Fruit fly (Drosophila melanogaster) ovary, adult (tissue): Measurements from ENCODE around the gene rictor.

Source experiments
- CG17801 ChIP-seq: fragments of 200-800 bp; optimal IDR thresholded peaks from 2 replicates; lab custom pipeline; 2019; ENCODE audit warnings: missing biosample characterization, mild to moderate bottlenecking, missing genetic modification characterization, moderate library complexity; ENCODE audit not compliant: partially characterized antibody

rictor gene

dm6 chrX:19261071-19261470 is at the start of gene rictor:
TSS of gene rictor (minus strand) at chrX:19261240.
- no peak for TF ChIP-seq CG17801 (GFP tag; lab: Kevin White, UChicago)

DNA sequence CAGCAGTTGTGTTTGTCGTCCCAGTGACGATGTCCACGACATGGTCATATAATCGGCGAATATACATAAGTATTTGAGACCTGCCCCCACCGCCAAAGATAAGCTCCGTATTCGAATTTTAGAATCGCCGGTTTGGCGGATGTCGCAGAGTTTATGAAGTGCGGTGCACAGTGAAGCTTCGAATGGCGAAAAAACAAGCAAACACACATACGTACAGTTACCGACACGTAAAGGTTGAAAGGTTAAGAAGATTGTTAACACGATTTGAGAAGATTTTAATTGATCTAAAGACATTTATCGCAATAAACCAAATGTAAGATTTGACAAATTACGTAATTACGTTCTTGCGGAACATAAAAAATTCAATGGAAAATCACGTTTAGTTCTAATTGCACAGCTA is 48.6 kb upstream of the rictor start:
- TF ChIP-seq CG17801 (GFP tag; lab: Kevin White, UChicago), result no peak

dm6 chrX:19307810-19308456 is 46.9 kb upstream of the rictor start, which contains the start of gene CG8051:
TSS of gene CG8051 (minus strand) at chrX:19307925.
- TF ChIP-seq CG17801 (GFP tag; lab: Kevin White, UChicago), result no peak

- peak; percentile 9 for TF ChIP-seq CG17801 (GFP tag; lab: Kevin White, UChicago)
Measured at dm6 chrX:19306531-19306930, 45.5 kb upstream of the rictor start.

DNA sequence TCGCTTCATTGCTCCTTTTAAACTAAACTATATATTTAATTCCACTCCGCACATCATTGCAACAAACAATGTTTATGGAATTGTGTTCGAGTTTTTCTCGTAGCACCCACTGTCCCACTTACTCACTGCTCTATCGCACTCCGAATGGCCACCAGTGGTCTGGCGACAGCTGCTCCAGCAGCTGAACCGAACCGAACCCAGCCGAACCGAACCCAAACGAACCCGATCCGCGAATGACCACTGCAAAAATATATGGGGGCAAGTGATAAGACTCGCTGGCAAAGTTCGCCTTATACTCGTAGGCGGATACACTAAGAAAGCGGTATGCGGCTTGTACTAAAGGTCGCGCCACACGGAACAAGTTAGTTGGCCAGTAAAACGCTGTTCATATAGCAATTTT is 44.1 kb upstream of the rictor start:
- TF ChIP-seq CG17801 (GFP tag; lab: Kevin White, UChicago), result no peak

- TF ChIP-seq CG17801 (GFP tag; lab: Kevin White, UChicago), result no peak
Measured at dm6 chrX:19299367-19299766, 38.3 kb upstream of the rictor start.

dm6 chrX:19298785-19299114 is 37.7 kb upstream of the rictor start:
- TF ChIP-seq CG17801 (GFP tag; lab: Kevin White, UChicago), result peak; percentile 55

DNA sequence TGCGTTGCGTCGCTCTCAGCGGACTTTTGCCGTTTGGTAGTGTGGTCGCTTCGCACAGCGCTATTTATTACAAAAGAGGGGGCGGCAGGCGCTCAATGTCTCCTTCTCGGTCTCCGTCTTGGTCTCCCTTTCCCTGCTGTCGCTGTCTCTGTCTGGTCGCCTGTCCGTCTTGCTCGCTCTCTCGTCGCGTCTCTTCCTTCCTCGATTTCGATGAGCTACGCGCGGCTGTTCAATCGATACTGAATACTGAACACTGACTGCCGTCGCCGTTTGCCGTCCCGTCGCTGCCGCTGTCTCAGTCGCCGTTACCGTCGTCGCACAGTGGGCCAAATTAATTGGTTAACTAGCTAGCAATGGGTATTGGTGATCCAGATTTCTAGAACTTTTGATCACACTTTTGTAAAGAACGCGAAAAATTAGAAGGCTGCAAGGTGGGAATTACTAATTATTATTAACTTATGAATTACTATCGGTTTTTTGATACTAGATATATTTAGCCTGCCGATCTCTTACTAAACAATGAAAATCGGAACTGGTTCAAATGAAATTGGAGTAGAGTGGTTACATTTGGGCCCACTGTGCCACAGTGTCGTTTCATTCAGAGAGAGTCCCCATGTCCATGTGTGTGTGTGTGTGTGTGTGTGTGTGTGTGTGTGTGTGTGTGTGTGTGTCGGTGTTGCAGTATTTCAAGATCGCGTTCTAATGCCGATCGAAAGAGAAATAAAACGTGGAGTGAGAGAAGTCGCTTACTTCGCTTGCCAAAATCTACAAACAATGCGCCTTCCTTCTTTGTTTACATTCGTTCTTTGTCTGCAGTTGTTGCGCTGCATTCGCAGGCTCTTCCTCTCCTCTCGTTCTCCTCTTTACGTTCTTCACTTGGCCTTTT is 37.1 kb upstream of the rictor start, which contains the start of gene CG8034:
TSS of gene CG8034 (minus strand) at position 264 of the 886 bp plus-strand sequence.
- peak; percentile 97 for TF ChIP-seq CG17801 (GFP tag; lab: Kevin White, UChicago)

DNA sequence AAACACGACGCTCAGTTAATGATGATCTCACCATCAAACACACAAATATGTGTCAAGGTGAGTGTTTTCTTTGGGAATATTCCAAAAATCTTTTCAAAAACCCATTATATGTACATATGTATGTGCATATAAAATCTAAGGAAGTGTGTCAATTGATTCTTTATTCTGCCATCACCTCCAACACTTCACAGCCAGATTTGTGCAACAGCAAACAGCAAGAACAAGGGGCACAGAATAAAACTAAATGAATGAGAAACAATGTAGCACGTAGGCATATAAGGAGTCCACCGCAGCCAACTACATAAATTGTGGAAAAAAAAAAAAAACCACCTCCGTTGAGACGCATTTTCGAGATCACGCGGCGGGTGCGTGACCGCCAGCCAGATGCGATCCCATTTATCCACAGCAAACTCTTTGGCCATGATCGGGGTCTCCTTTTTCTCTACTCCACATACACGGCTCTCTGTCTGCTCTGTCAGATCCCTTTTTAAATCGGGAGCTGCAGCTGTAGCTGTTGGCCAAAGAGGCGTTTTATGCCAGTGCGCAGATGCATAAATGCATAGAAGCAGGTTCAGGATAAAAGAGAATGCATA is 34.9 kb upstream of the rictor start:
- no peak for TF ChIP-seq CG17801 (GFP tag; lab: Kevin White, UChicago)

- TF ChIP-seq CG17801 (GFP tag; lab: Kevin White, UChicago), result no peak
Measured at dm6 chrX:19294953-19295352, 33.9 kb upstream of the rictor start.

dm6 chrX:19294030-19294429 is 33.0 kb upstream of the rictor start:
- no peak for TF ChIP-seq CG17801 (GFP tag; lab: Kevin White, UChicago)

dm6 chrX:19293320-19293719 is 32.3 kb upstream of the rictor start:
- TF ChIP-seq CG17801 (GFP tag; lab: Kevin White, UChicago), result no peak

dm6 chrX:19291780-19292605 is 31.0 kb upstream of the rictor start:
- no peak for TF ChIP-seq CG17801 (GFP tag; lab: Kevin White, UChicago)

dm6 chrX:19289318-19289970 is 28.4 kb upstream of the rictor start:
- TF ChIP-seq CG17801 (GFP tag; lab: Kevin White, UChicago), result peak; percentile 90
